Worm (Caenorhabditis elegans): Measurements from ENCODE around the gene pmp-3.

The pmp-3 gene

DNA sequence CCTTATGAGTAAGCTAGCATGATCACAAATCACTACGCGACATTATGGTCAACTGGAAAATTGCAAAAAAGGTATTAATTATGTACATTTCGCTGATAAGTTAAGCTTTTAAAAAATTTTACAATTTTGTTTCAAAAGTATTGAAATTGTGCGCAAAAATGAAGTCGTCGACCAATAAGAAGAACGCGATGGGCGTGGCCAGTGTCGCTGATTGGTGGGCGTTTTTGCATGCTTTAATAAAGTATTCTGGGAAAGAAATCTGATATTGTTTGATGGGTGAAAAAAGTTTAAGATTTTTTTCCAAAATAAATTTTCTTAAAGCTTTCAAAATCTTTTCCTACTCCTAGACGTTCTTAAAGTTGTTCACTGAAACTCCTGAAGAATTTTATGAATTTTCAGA is 31.8 kb downstream of the pmp-3 start:
- TF ChIP-seq pes-1 (GFP tag; IDR thresholded peaks at IDR 0.05) = no peak
- no peak for TF ChIP-seq B0310.2 (tag; optimal IDR thresholded peaks at IDR 0.05)
- no peak for TF ChIP-seq hmg-4 (GFP tag; optimal IDR thresholded peaks at IDR 0.05)
- TF ChIP-seq hmbx-1 (tag; optimal IDR thresholded peaks at IDR 0.05) = no peak
- TF ChIP-seq flt-1 (GFP tag; IDR thresholded peaks at IDR 0.05) = no peak
- no peak for TF ChIP-seq ceh-36 (tag; optimal IDR thresholded peaks at IDR 0.05)
- TF ChIP-seq tra-4 (tag; optimal IDR thresholded peaks at IDR 0.05) = no peak
- no peak for TF ChIP-seq tbx-37 (GFP tag; conservative IDR thresholded peaks at IDR 0.05)
- TF ChIP-seq ets-7 (tag; optimal IDR thresholded peaks at IDR 0.05) = no peak
- no peak for TF ChIP-seq hnd-1 (tag; optimal IDR thresholded peaks at IDR 0.05)
- no peak for TF ChIP-seq F13C5.2 (tag; optimal IDR thresholded peaks at IDR 0.05)
- no peak for TF ChIP-seq aly-1 (tag; optimal IDR thresholded peaks at IDR 0.05)
- TF ChIP-seq scrt-1 (GFP tag; IDR thresholded peaks at IDR 0.05) = no peak
- TF ChIP-seq ceh-13 (GFP tag; optimal IDR thresholded peaks at IDR 0.05) = no peak

DNA sequence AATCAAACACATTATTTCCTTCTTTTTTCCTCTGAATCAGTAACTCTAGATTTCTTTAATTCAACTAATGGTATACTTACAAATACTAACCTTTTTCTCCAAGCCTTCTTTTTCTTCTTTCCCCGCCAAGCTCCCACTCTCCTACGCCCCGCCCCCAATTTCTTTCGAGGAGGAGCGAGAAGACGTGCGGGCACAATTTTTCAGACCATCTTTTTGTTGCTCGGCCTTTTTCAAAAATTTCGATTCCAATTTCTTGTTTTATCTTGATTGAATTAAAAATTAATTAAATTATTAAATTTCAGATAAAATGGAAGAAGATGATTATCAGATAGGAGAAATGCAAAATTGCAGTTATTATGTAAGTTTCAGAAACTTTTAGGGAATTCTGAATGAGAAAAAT is 33.5 kb downstream of the pmp-3 start, which contains the start of gene C47E8.3:
Gene C47E8.3 (plus strand): TSS at position 301 of the 400 bp plus-strand sequence.
- TF ChIP-seq hnd-1 (tag; optimal IDR thresholded peaks at IDR 0.05) (no peak), tbx-37 (GFP tag; conservative IDR thresholded peaks at IDR 0.05) (no peak)

DNA sequence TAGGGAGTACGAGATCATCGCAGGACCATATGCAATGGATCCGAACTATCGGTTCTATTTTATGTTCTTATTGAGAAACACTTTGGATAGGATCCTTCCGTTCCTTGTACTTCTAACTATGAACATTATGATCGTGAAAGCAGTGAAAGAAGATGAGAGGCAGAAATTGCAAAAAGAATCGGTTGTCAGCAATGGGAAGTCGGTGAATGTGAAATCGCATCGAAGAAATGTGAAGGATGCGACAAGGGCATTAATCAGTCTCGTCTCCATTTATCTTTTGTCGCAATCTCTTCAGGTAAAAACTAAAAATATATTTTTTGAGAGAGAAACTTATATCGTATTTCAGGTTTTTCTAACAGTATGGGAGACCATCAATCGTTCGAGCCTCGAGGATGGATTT is 36.3 kb downstream of the pmp-3 start:
- TF ChIP-seq ceh-13 (GFP tag; optimal IDR thresholded peaks at IDR 0.05) (no peak), hmg-4 (GFP tag; optimal IDR thresholded peaks at IDR 0.05) (no peak), ama-1 (optimal IDR thresholded peaks at IDR 0.05) (no peak), pes-1 (GFP tag; IDR thresholded peaks at IDR 0.05) (no peak), hnd-1 (tag; optimal IDR thresholded peaks at IDR 0.05) (no peak), tbx-37 (GFP tag; conservative IDR thresholded peaks at IDR 0.05) (no peak), tbx-11 (GFP tag; IDR thresholded peaks at IDR 0.05) (no peak), sea-1 (GFP tag; conservative IDR thresholded peaks at IDR 0.05) (no peak), F13C5.2 (tag; optimal IDR thresholded peaks at IDR 0.05) (no peak), ceh-36 (tag; optimal IDR thresholded peaks at IDR 0.05) (no peak)

DNA sequence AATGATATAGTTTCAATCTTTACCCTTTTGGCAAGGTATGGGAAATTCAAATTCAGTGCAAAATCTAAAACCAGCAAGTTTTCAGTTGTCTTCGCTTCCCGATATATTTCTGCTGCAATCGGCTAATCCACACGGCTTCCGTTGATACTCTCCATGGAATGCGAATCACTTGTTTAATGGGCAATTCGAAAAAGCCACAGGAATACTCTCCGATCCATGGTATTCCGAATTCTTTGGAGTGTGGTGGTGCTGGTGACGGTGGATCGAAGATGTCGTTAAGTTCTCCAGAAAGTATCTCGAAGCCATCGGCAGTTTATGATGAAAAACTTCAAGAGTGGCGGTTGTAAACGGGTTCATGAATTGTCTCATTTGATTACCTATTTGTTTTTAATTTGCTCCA is 36.8 kb downstream of the pmp-3 start:
- TF ChIP-seq tbx-11 (GFP tag; IDR thresholded peaks at IDR 0.05) (no peak), tra-4 (tag; optimal IDR thresholded peaks at IDR 0.05) (no peak), scrt-1 (GFP tag; IDR thresholded peaks at IDR 0.05) (no peak), hnd-1 (tag; optimal IDR thresholded peaks at IDR 0.05) (no peak), ets-7 (tag; optimal IDR thresholded peaks at IDR 0.05) (no peak), flt-1 (GFP tag; IDR thresholded peaks at IDR 0.05) (no peak), B0310.2 (tag; optimal IDR thresholded peaks at IDR 0.05) (no peak), ceh-13 (GFP tag; optimal IDR thresholded peaks at IDR 0.05) (no peak), ceh-36 (tag; optimal IDR thresholded peaks at IDR 0.05) (no peak), tbx-37 (GFP tag; conservative IDR thresholded peaks at IDR 0.05) (no peak), ama-1 (optimal IDR thresholded peaks at IDR 0.05) (no peak), hmg-4 (GFP tag; optimal IDR thresholded peaks at IDR 0.05) (no peak), hmbx-1 (tag; optimal IDR thresholded peaks at IDR 0.05) (no peak), aly-1 (tag; optimal IDR thresholded peaks at IDR 0.05) (no peak)

DNA sequence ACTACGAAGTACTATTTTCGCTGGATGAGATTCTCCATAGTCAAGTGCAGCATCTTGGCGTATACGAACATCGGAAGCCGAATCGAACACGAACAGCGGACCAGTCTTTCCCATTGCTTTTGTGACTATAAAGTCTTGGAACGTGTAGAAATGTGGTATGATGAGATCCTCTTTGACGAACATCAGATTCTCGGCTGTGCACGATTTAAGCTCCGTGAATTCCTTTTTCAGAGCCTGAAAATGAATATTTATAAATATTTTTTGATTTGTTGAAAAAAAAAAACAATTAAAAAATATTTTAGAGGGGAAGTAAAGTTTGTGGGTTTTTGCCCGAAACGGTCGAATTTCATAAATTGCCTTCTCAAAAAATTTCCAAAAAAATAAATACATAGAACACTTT is 37.4 kb downstream of the pmp-3 start:
- TF ChIP-seq ceh-13 (GFP tag; optimal IDR thresholded peaks at IDR 0.05) = no peak
- no peak for TF ChIP-seq hmg-4 (GFP tag; optimal IDR thresholded peaks at IDR 0.05)
- TF ChIP-seq scrt-1 (GFP tag; IDR thresholded peaks at IDR 0.05) = no peak
- no peak for TF ChIP-seq pes-1 (GFP tag; IDR thresholded peaks at IDR 0.05)
- TF ChIP-seq aly-1 (tag; optimal IDR thresholded peaks at IDR 0.05) = no peak
- no peak for TF ChIP-seq hmbx-1 (tag; optimal IDR thresholded peaks at IDR 0.05)
- no peak for TF ChIP-seq tbx-11 (GFP tag; IDR thresholded peaks at IDR 0.05)
- no peak for TF ChIP-seq B0310.2 (tag; optimal IDR thresholded peaks at IDR 0.05)
- TF ChIP-seq sea-1 (GFP tag; conservative IDR thresholded peaks at IDR 0.05) = no peak
- TF ChIP-seq ama-1 (optimal IDR thresholded peaks at IDR 0.05) = no peak
- no peak for TF ChIP-seq F13C5.2 (tag; optimal IDR thresholded peaks at IDR 0.05)
- no peak for TF ChIP-seq flt-1 (GFP tag; IDR thresholded peaks at IDR 0.05)
- TF ChIP-seq tbx-37 (GFP tag; conservative IDR thresholded peaks at IDR 0.05) = no peak
- TF ChIP-seq hnd-1 (tag; optimal IDR thresholded peaks at IDR 0.05) = no peak

DNA sequence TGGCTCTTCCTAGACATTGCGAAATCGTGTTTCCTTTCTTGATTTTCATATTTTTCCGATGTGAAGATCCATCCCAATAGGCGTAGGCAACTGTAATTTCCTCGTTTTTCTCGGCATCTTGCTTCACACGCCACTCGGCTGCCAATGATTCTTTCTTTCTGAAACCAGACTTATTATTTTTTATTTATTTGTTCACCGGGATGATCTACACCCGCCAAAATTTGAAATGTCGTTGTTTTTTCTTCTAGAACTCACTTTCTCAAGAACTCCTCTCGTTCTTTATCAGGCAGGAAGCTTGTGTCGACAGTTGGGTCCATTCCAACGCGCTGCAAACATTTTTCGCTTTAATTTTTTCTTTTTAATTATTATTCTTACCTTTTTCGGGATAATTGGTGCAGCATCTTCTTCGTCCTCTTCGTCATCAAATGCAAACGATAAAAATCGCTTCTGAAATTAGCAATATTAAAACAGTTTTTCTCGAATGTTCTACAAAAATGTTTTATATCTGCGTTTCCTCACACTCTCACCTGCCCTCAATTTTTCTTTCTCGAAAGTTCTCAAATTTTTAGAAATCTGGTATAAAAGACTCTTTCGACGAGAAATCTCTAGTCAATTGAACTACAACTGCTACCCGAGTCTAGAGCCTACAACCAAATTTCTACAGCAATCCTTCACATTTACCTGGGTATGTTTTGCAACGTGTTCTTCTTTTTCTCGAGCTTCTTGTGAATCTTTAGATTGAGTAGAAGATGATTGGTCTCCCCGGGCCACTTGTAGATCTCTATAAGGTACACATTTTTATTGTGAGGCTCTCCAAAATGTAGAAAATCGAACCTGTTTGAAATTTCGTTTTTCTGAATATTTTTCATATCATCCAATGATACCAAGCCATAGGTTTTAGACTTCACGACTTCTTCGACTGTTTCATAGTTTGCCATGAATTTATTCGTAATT is 38.1 kb downstream of the pmp-3 start, which contains the start of gene hsp-90:
Gene hsp-90 (plus strand): TSS at position 560 of the 954 bp plus-strand sequence.
- TF ChIP-seq ets-7 (tag; optimal IDR thresholded peaks at IDR 0.05) (no peak), tbx-37 (GFP tag; conservative IDR thresholded peaks at IDR 0.05) (no peak), B0310.2 (tag; optimal IDR thresholded peaks at IDR 0.05) (no peak), pes-1 (GFP tag; IDR thresholded peaks at IDR 0.05) (no peak), hmbx-1 (tag; optimal IDR thresholded peaks at IDR 0.05) (no peak)

DNA sequence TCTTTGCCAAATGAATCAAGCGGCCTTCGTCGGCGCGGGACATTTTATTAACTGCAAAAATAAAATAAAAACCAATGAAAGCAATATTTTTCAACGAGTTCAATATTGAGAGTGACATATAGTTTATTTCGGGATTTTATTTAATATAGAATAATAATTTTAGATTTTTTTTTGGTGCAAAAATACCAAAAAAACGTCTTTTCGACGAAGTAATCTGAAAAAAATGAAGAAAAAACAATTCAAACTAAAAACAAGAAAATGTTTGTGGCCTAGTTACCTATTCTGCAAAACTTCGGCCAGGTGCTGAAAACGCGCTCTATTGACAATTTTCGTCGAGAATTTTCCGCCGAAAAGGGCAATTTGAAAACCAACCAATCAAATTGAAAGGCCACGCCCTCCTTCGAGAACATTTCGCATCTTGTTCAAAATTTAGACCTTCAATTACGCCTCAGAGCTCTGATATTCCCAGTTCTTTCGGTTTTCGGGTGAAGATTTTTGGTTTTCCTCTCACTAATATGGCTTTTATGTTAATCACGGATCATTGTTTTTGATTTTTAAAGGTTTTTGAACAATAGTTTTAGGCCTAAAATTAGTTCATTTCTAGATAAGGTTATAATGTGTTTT is 39.0 kb downstream of the pmp-3 start, which contains the start of gene C47E8.4:
Gene C47E8.4 (minus strand): TSS at position 51 of the 624 bp plus-strand sequence.
- TF ChIP-seq tra-4 (tag; optimal IDR thresholded peaks at IDR 0.05) (peak; percentile 57), sea-1 (GFP tag; conservative IDR thresholded peaks at IDR 0.05) (no peak), tbx-11 (GFP tag; IDR thresholded peaks at IDR 0.05) (no peak), hmg-4 (GFP tag; optimal IDR thresholded peaks at IDR 0.05) (peak; percentile 36), ets-7 (tag; optimal IDR thresholded peaks at IDR 0.05) (no peak), B0310.2 (tag; optimal IDR thresholded peaks at IDR 0.05) (no peak), tbx-37 (GFP tag; conservative IDR thresholded peaks at IDR 0.05) (peak; percentile 75), flt-1 (GFP tag; IDR thresholded peaks at IDR 0.05) (peak; percentile 34; the same call in 1 of the 2 replicates), pes-1 (GFP tag; IDR thresholded peaks at IDR 0.05) (peak; percentile 54; the same call in 1 of the 2 replicates), hnd-1 (tag; optimal IDR thresholded peaks at IDR 0.05) (no peak), scrt-1 (GFP tag; IDR thresholded peaks at IDR 0.05) (no peak), ama-1 (optimal IDR thresholded peaks at IDR 0.05) (peak; percentile 66)
